Worm (Caenorhabditis elegans) whole organism, midembryonic: ENCODE measurements around the gene T22F7.4.

Experiments used
- flt-1 ChIP-seq: fragments of 200-800 bp; sonication (Bioruptor generic); IDR thresholded peaks from 2 replicates; pipeline ENCODE4 v1.3.6; 2022; ENCODE audit warnings: missing genetic modification characterization, missing compliant biosample characterization
- klf-2 ChIP-seq: fragments of 200-800 bp; sonication (Bioruptor generic); conservative IDR thresholded peaks from 2 replicates; pipeline ENCODE4 v1.3.6; 2022; ENCODE audit warnings: missing genetic modification reagents, missing genetic modification characterization, missing compliant biosample characterization

DNA sequence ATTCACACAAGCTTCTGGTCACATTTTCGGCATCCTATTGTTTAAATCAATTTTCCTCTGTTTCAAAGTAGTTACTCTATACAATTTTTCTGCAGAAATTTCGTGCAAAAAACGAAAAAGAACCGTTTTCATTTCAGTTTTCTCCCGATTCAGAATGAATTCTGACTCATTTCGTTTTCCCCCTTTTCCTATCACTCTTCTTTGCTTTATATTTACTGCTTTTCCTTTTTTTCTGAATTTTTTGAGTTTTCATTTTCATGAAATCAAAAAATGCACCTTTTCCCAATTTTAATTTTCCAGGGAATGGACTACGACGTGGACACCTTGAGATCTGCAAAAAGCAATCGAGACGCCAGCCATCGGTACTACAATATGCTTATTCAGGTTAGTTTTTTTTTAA, 28.9 kb upstream of the T22F7.4 start, which contains the start of gene B0353.1:
- TF ChIP-seq klf-2 (GFP tag; lab: Robert Waterston, UW): no peak
- TF ChIP-seq flt-1 (GFP tag; lab: Robert Waterston, UW): no peak
